Worm (Caenorhabditis elegans): ENCODE data around the gene C09G1.4.

ce11 chrX:15943709-15944108 lies 62.7 kb downstream of the C09G1.4 start, which contains the start of gene mec-5:
- TF ChIP-seq nhr-6 (tag; optimal IDR thresholded peaks at IDR 0.05) (no peak), fos-1 (tag; optimal IDR thresholded peaks at IDR 0.05) (no peak), skn-1 (tag; optimal IDR thresholded peaks at IDR 0.05) (no peak), blmp-1 (tag; optimal IDR thresholded peaks at IDR 0.05; ENCODE audit: insufficient read depth) (no peak), dmd-4 (tag; optimal IDR thresholded peaks at IDR 0.05) (no peak), lin-13 (GFP tag; optimal IDR thresholded peaks at IDR 0.05) (no peak), zag-1 (tag; optimal IDR thresholded peaks at IDR 0.05) (no peak), alr-1 (tag; optimal IDR thresholded peaks at IDR 0.05) (no peak), nhr-25 (tag; optimal IDR thresholded peaks at IDR 0.05) (no peak), ama-1 (optimal IDR thresholded peaks at IDR 0.05) (no peak), ceh-82 (tag; optimal IDR thresholded peaks at IDR 0.05) (no peak)
